Worm (Caenorhabditis elegans) whole organism, mixed stage, embryonic: ENCODE data around the gene sec-3.

Experiments used
- blmp-1 ChIP-seq: fragments of 150-350 bp; optimal IDR thresholded peaks from 2 replicates; lab custom pipeline; 2014; ENCODE audit warnings: missing biosample characterization, missing genetic modification characterization
- ceh-43 ChIP-seq: fragments of 200-800 bp; sonication (Bioruptor generic); optimal IDR thresholded peaks from 2 replicates; lab custom pipeline; 2018; ENCODE audit warnings: mild to moderate bottlenecking, missing genetic modification characterization, moderate library complexity, missing compliant biosample characterization
- ces-1 ChIP-seq: fragments of 150-350 bp; optimal IDR thresholded peaks from 2 replicates; lab custom pipeline; 2014; ENCODE audit warnings: missing biosample characterization, missing genetic modification reagents, missing genetic modification characterization
- drap-1 ChIP-seq: fragments of 200-800 bp; sonication (Bioruptor generic); optimal IDR thresholded peaks from 3 replicates; lab custom pipeline; 2018; ENCODE audit warnings: mild to moderate bottlenecking, missing genetic modification characterization, missing compliant biosample characterization
- elt-1 ChIP-seq: sonication (generic microtip); optimal IDR thresholded peaks from 2 replicates; lab custom pipeline; 2017; ENCODE audit warnings: missing genetic modification characterization, mild to moderate bottlenecking, missing compliant biosample characterization, antibody characterized with exemption, moderate library complexity, borderline replicate concordance; ENCODE audit not compliant: insufficient read depth
- elt-3 ChIP-seq: fragments of 150-350 bp; optimal IDR thresholded peaks from 2 replicates; lab custom pipeline; 2014; ENCODE audit warnings: missing biosample characterization, missing genetic modification characterization
- flh-1 ChIP-seq: fragments of 200-800 bp; sonication (Bioruptor generic); optimal IDR thresholded peaks from 2 replicates; lab custom pipeline; 2018; ENCODE audit warnings: mild to moderate bottlenecking, missing genetic modification characterization, moderate library complexity, missing compliant biosample characterization
- ham-2 ChIP-seq: fragments of 200-800 bp; sonication (Bioruptor generic); optimal IDR thresholded peaks from 2 replicates; lab custom pipeline; 2018; ENCODE audit warnings: mild to moderate bottlenecking, missing genetic modification characterization, missing compliant biosample characterization
- hlh-1 ChIP-seq: fragments of 150-350 bp; optimal IDR thresholded peaks from 2 replicates; lab custom pipeline; 2014; ENCODE audit warnings: missing biosample characterization, missing genetic modification reagents, missing genetic modification characterization
- lin-13 ChIP-seq: fragments of 150-350 bp; optimal IDR thresholded peaks from 2 replicates; lab custom pipeline; 2014; ENCODE audit warnings: missing biosample characterization, missing genetic modification characterization
- lin-32 ChIP-seq: fragments of 200-800 bp; sonication (Bioruptor generic); optimal IDR thresholded peaks from 2 replicates; lab custom pipeline; 2018; ENCODE audit warnings: mild to moderate bottlenecking, missing genetic modification characterization, missing compliant biosample characterization
- lsy-2 ChIP-seq: fragments of 150-350 bp; optimal IDR thresholded peaks from 2 replicates; lab custom pipeline; 2014; ENCODE audit warnings: missing biosample characterization, missing genetic modification characterization
- mab-5 ChIP-seq: fragments of 150-350 bp; optimal IDR thresholded peaks from 2 replicates; lab custom pipeline; 2014; ENCODE audit warnings: missing biosample characterization, missing genetic modification characterization
- mep-1 ChIP-seq: fragments of 150-350 bp; optimal IDR thresholded peaks from 2 replicates; lab custom pipeline; 2017; ENCODE audit warnings: missing biosample characterization, missing genetic modification reagents, missing genetic modification characterization, inconsistent platforms
- mls-2 ChIP-seq: sonication (generic microtip); optimal IDR thresholded peaks from 2 replicates; lab custom pipeline; 2016; ENCODE audit warnings: mild to moderate bottlenecking, missing genetic modification characterization, moderate library complexity, missing compliant biosample characterization
- nhr-12 ChIP-seq: fragments of 150-350 bp; optimal IDR thresholded peaks from 2 replicates; lab custom pipeline; 2014; ENCODE audit warnings: missing biosample characterization, missing genetic modification characterization
- nhr-2 ChIP-seq: fragments of 150-350 bp; optimal IDR thresholded peaks from 2 replicates; lab custom pipeline; 2014; ENCODE audit warnings: missing biosample characterization, missing genetic modification characterization
- nhr-237 ChIP-seq: fragments of 150-350 bp; optimal IDR thresholded peaks from 2 replicates; lab custom pipeline; 2014; ENCODE audit warnings: missing biosample characterization, missing genetic modification characterization
- nhr-28 ChIP-seq: fragments of 150-350 bp; optimal IDR thresholded peaks from 2 replicates; lab custom pipeline; 2014; ENCODE audit warnings: missing biosample characterization, missing genetic modification characterization
- nhr-76 ChIP-seq: sonication (generic microtip); optimal IDR thresholded peaks from 2 replicates; lab custom pipeline; 2017; ENCODE audit warnings: missing biosample characterization, missing genetic modification characterization
- sem-2 ChIP-seq: fragments of 200-800 bp; sonication (Bioruptor generic); optimal IDR thresholded peaks from 2 replicates; lab custom pipeline; 2018; ENCODE audit warnings: mild to moderate bottlenecking, missing genetic modification characterization, missing compliant biosample characterization
- sptf-1 ChIP-seq: sonication (generic microtip); optimal IDR thresholded peaks from 2 replicates; lab custom pipeline; 2017; ENCODE audit warnings: mild to moderate bottlenecking, missing genetic modification characterization, moderate library complexity, missing compliant biosample characterization
- tbx-8 ChIP-seq: fragments of 200-800 bp; sonication (Bioruptor generic); optimal IDR thresholded peaks from 2 replicates; lab custom pipeline; 2018; ENCODE audit warnings: mild to moderate bottlenecking, missing genetic modification characterization, moderate library complexity, missing compliant biosample characterization
- unc-120 ChIP-seq: sonication (generic microtip); optimal IDR thresholded peaks from 2 replicates; lab custom pipeline; 2017; ENCODE audit warnings: missing genetic modification characterization, missing compliant biosample characterization; ENCODE audit not compliant: poor library complexity, severe bottlenecking
- unc-39 ChIP-seq: fragments of 150-350 bp; optimal IDR thresholded peaks from 2 replicates; lab custom pipeline; 2014; ENCODE audit warnings: missing biosample characterization, missing genetic modification characterization
- unc-62 ChIP-seq: fragments of 150-350 bp; optimal IDR thresholded peaks from 2 replicates; lab custom pipeline; 2014; ENCODE audit warnings: missing biosample characterization, missing genetic modification reagents, missing genetic modification characterization
- zip-8 ChIP-seq: fragments of 150-350 bp; optimal IDR thresholded peaks from 2 replicates; lab custom pipeline; 2014; ENCODE audit warnings: missing biosample characterization, missing genetic modification characterization
- ztf-11 ChIP-seq: fragments of 150-350 bp; optimal IDR thresholded peaks from 2 replicates; lab custom pipeline; 2014; ENCODE audit warnings: missing biosample characterization, missing genetic modification characterization

sec-3 gene

DNA sequence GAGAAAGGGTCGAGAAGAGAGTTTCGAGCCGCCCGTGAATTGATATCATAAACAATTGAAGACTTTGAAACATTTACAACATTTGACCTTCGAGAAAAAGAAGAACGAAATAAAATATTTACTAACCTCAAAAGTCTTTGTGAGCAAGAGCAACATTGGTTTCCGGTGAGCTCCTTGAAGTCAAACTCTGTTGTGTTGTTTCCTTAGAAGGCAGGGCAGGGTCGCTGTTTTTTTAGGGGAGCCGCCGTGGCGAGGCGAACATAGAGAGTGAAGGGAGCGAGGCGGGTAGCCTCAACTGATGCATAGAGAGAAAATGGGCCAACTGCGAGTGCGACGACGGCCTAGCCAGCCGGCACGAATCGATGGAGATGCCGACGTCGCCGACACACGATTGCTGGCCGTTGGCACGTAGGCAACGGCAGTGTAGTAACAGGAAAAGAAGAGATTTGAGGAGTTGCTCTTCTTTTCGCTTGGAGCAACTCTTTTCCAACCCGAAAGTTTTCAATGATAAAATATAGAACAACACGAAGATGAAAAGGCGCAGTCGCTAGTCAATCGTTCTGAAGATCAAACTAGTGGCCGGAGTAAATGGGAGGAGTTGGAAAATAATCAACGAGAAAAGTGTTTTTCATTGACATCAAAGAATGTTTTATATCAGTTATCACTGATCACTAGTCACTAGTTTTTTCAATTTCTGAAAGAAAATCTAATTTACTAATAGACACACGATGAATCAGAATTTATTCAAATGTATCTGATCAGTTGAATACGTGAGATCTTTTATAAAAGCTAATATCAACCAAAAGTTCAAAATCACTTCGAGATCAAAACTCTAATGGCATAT lies 16.6 kb upstream of the sec-3 start, which contains the start of gene mai-1:
Gene mai-1 (minus strand): TSS at position 557 of the 844 bp plus-strand sequence.
- TF ChIP-seq unc-62, result peak; percentile 17
- no peak for TF ChIP-seq ztf-11
- peak; percentile 78 for TF ChIP-seq unc-120 (tag; lab: Kevin White, UChicago)
- no peak for TF ChIP-seq mls-2
- TF ChIP-seq hlh-1 (tag; lab: Kevin White, UChicago), result peak; percentile 68

DNA sequence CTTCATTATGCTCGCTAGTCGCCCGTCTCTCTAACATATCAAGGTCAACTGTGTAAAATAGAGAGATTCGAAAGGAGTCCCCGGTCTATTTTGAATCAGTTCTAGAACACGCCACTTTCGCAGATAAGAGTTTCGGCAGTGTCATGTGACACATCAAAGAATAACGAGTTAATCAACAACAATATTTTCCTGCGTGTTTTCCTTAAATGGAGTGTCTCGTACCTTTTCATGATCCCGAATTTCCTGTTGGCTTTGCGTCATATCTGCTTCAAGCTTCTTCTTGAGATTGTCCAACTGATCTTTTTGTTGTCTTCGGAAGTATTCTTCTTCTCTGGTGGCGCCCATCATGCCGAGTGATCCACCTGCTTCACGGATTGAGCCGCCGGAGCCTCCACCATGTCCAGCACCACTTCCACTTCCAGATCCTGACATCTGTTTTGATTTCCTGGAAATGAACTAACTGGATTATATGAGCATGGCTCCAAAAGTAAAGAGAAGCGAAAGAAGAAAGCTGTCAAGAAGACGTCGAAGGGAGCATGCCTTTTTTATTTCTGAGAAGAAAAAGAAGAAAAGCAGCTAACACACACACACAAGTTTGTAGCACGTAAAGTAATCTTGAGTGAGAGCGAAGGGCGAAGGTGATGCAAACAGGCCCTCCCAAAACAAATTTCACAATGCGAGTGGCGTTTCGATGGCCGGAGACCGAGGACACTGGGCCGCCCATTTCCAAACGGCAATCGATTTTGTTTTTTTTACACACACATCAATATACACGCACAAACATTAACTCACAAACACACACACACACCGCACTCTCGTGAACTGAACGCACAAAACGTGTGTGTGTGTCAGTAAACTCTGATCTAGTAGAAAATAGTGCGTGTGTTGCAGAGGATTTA lies 15.7 kb upstream of the sec-3 start:
- TF ChIP-seq lin-32, result no peak
- TF ChIP-seq, all 35 proteins: peak for 0

DNA sequence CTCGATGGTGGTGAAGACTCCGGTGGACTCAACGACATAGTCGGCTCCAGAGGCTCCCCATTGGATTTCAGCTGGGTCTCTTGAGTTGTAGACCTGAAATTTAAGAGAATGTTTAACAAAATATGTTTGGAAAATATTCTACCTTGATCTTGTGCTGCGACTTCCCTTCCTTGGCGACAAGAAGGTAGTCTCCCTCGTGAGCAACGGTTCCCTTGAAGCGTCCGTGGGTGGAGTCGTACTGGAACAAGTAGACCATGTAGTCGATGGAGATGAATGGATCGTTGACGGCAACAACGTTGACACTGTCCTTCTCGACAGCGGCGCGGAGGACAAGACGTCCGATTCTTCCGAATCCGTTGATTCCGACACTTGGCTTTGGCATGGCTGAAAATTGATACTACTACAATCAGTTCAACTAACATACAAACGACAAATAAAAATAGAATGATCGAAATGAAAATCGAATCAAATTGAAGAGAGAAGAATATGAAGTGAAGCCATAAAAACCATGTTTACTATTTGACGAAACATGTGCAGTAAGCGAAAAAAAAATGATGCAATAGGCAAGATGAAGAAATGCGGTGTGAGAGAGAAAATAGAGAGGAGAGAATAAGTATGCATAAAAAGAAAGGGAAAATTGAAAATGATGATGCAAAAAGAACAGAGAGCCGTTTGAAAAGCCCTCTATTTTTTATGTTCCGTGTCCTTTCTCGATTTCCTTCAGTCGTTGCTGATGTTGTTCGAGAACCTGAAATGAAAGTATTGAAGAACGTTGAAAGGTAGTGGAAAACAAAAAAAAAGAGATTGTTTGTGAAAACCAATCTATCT lies 14.9 kb upstream of the sec-3 start, which contains the start of gene gpd-2:
Gene gpd-2 (minus strand): TSS at position 384 of the 828 bp plus-strand sequence.
- no peak for TF ChIP-seq unc-39
- no peak for TF ChIP-seq nhr-28 (tag; lab: Kevin White, UChicago)
- TF ChIP-seq nhr-76 (tag; lab: Kevin White, UChicago), result no peak
- TF ChIP-seq ztf-11, result no peak
- no peak for TF ChIP-seq mep-1 (tag; lab: Kevin White, UChicago)
- no peak for TF ChIP-seq elt-1 (tag; lab: Kevin White, UChicago)
- TF ChIP-seq blmp-1, result no peak
- no peak for TF ChIP-seq drap-1 (GFP tag; lab: Kevin White, UChicago)
- no peak for TF ChIP-seq sptf-1 (tag; lab: Kevin White, UChicago)
- TF ChIP-seq nhr-237 (tag; lab: Kevin White, UChicago), result no peak
- TF ChIP-seq hlh-1 (tag; lab: Kevin White, UChicago), result no peak
- no peak for TF ChIP-seq mab-5 (tag; lab: Kevin White, UChicago)
- TF ChIP-seq zip-8 (tag; lab: Kevin White, UChicago), result no peak
- TF ChIP-seq ham-2 (GFP tag; lab: Kevin White, UChicago), result no peak
- no peak for TF ChIP-seq tbx-8 (GFP tag; lab: Kevin White, UChicago)
- TF ChIP-seq lin-32, result no peak
- no peak for TF ChIP-seq unc-62
- TF ChIP-seq unc-120 (tag; lab: Kevin White, UChicago), result no peak
- TF ChIP-seq sem-2 (GFP tag; lab: Kevin White, UChicago), result no peak

DNA sequence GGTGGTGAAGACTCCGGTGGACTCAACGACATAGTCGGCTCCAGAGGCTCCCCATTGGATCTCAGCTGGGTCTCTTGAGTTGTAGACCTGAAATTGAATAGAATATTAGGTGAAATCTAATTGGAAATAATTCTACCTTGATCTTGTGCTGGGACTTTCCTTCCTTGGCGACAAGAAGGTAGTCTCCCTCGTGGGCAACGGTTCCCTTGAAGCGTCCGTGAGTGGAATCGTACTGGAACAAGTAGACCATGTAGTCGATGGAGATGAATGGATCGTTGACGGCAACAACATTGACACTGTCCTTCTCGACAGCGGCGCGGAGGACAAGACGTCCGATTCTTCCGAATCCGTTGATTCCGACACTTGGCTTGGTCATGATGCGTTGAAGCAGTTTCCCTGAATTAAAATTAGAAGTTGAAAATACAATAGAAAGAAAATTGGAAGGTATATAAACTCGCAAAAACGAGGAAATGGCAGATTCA lies 13.3 kb upstream of the sec-3 start, which contains the start of gene gpd-3:
Gene gpd-3 (minus strand): TSS at position 396 of the 482 bp plus-strand sequence.
- TF ChIP-seq ces-1 (GFP tag; lab: Kevin White, UChicago) (no peak), zip-8 (tag; lab: Kevin White, UChicago) (no peak), flh-1 (GFP tag; lab: Kevin White, UChicago) (no peak), unc-62 (no peak), mls-2 (no peak), lin-13 (tag; lab: Kevin White, UChicago) (no peak), nhr-76 (tag; lab: Kevin White, UChicago) (no peak), ceh-43 (no peak), nhr-2 (no peak), elt-3 (tag; lab: Kevin White, UChicago) (no peak), nhr-12 (tag; lab: Kevin White, UChicago) (no peak), lsy-2 (tag; lab: Kevin White, UChicago) (no peak)
